Fruit fly (Drosophila melanogaster) whole organism, embryonic: ENCODE measurements around the gene Cyp6d4.

Experiments
- Abd-B ChIP-seq: fragments of 200-800 bp; sonication (Bioruptor generic); optimal IDR thresholded peaks from 2 replicates; lab custom pipeline; 2018; ENCODE audit warnings: missing biosample characterization, mild to moderate bottlenecking, missing genetic modification characterization, moderate library complexity
- Atf-2 ChIP-seq: fragments of 200-800 bp; sonication (Bioruptor generic); optimal IDR thresholded peaks from 2 replicates; lab custom pipeline; 2016; ENCODE audit warnings: missing biosample characterization, missing genetic modification characterization
- C15 ChIP-seq: fragments of 200-800 bp; sonication (Bioruptor generic); IDR thresholded peaks from 3 replicates; pipeline ENCODE4 v1.3.6; 2022; ENCODE audit warnings: missing biosample characterization, missing genetic modification characterization
- CG10654 ChIP-seq: fragments of 200-800 bp; sonication (Bioruptor generic); optimal IDR thresholded peaks from 2 replicates; lab custom pipeline; 2016; ENCODE audit warnings: missing biosample characterization, missing genetic modification characterization
- CG11560 ChIP-seq: fragments of 200-800 bp; sonication (Bioruptor generic); IDR thresholded peaks from 3 replicates; pipeline ENCODE4 v1.3.6; 2022; ENCODE audit warnings: missing biosample characterization, missing genetic modification characterization
- CG12071 ChIP-seq: fragments of 200-800 bp; sonication (Bioruptor generic); optimal IDR thresholded peaks from 3 replicates; lab custom pipeline; 2018; ENCODE audit warnings: missing biosample characterization, mild to moderate bottlenecking, missing genetic modification characterization
- CG13775 ChIP-seq: fragments of 200-800 bp; sonication (Bioruptor generic); optimal IDR thresholded peaks from 3 replicates; lab custom pipeline; 2017; ENCODE audit warnings: missing biosample characterization, mild to moderate bottlenecking, missing genetic modification characterization
- CG15269 ChIP-seq: fragments of 200-800 bp; sonication (Bioruptor generic); optimal IDR thresholded peaks from 2 replicates; lab custom pipeline; 2018; ENCODE audit warnings: missing biosample characterization, mild to moderate bottlenecking, missing genetic modification characterization, moderate library complexity
- CG1603 ChIP-seq: fragments of 200-800 bp; sonication (Bioruptor generic); optimal IDR thresholded peaks from 2 replicates; lab custom pipeline; 2019; ENCODE audit warnings: missing biosample characterization, mild to moderate bottlenecking, missing genetic modification characterization, moderate library complexity
- CG16815 ChIP-seq: fragments of 200-800 bp; sonication (Bioruptor generic); optimal IDR thresholded peaks from 3 replicates; lab custom pipeline; 2017; ENCODE audit warnings: missing biosample characterization, mild to moderate bottlenecking, missing genetic modification characterization
- CG17361 ChIP-seq: fragments of 200-800 bp; sonication (Bioruptor generic); IDR thresholded peaks from 3 replicates; pipeline ENCODE4 v1.3.6; 2022; ENCODE audit warnings: missing biosample characterization, missing genetic modification characterization
- CG1792 ChIP-seq: fragments of 200-800 bp; sonication (Bioruptor generic); optimal IDR thresholded peaks from 2 replicates; lab custom pipeline; 2016; ENCODE audit warnings: missing biosample characterization, missing genetic modification characterization
- CG18599 ChIP-seq: fragments of 200-800 bp; sonication (Bioruptor generic); optimal IDR thresholded peaks from 3 replicates; lab custom pipeline; 2017; ENCODE audit warnings: missing biosample characterization, missing genetic modification characterization, mild to moderate bottlenecking, moderate library complexity, missing genetic modification reagents
- CG30403 ChIP-seq: fragments of 200-800 bp; sonication (Bioruptor generic); optimal IDR thresholded peaks from 3 replicates; lab custom pipeline; 2016; ENCODE audit warnings: missing biosample characterization, missing genetic modification characterization
- CG4404 ChIP-seq: fragments of 200-800 bp; sonication (Bioruptor generic); IDR thresholded peaks from 2 replicates; pipeline ENCODE4 v1.3.6; 2022; ENCODE audit warnings: missing biosample characterization, missing genetic modification characterization
- CG4424 ChIP-seq: fragments of 200-800 bp; sonication (Bioruptor generic); optimal IDR thresholded peaks from 3 replicates; lab custom pipeline; 2016; ENCODE audit warnings: missing biosample characterization, missing genetic modification characterization
- CG4854 ChIP-seq: fragments of 200-800 bp; sonication (Bioruptor generic); optimal IDR thresholded peaks from 2 replicates; lab custom pipeline; 2016; ENCODE audit warnings: missing biosample characterization, missing genetic modification characterization, inconsistent platforms
- CG7839 ChIP-seq: fragments of 200-800 bp; sonication (Bioruptor generic); optimal IDR thresholded peaks from 3 replicates; lab custom pipeline; 2018; ENCODE audit warnings: missing biosample characterization, mild to moderate bottlenecking, missing genetic modification characterization, moderate library complexity
- CG7963 ChIP-seq: fragments of 200-800 bp; sonication (Bioruptor generic); IDR thresholded peaks from 3 replicates; pipeline ENCODE4 v1.3.6; 2022; ENCODE audit warnings: missing biosample characterization, missing genetic modification characterization; ENCODE audit not compliant: partially characterized antibody
- CG8290 ChIP-seq, 3 experiments: fragments of 200-800 bp; sonication (Bioruptor generic); optimal IDR thresholded peaks; 2 replicates each; lab custom pipeline; 2016 to 2019; ENCODE audit warnings: missing biosample characterization in 3 of 3, missing genetic modification characterization in 3 of 3, mild to moderate bottlenecking in 2 of 3, moderate library complexity in 1 of 3
- CG9437 ChIP-seq: fragments of 200-800 bp; sonication (Bioruptor generic); optimal IDR thresholded peaks from 2 replicates; lab custom pipeline; 2018; ENCODE audit warnings: missing biosample characterization, mild to moderate bottlenecking, missing genetic modification characterization
- CoRest ChIP-seq: fragments of 200-800 bp; sonication (Bioruptor generic); optimal IDR thresholded peaks from 3 replicates; lab custom pipeline; 2018; ENCODE audit warnings: missing biosample characterization, mild to moderate bottlenecking, missing genetic modification characterization, moderate library complexity
- Doc2 ChIP-seq: fragments of 200-800 bp; sonication (Bioruptor generic); IDR thresholded peaks from 2 replicates; pipeline ENCODE4 v1.3.6; 2022; ENCODE audit warnings: missing biosample characterization, missing genetic modification characterization
- Dref ChIP-seq: fragments of 200-800 bp; sonication (Bioruptor generic); IDR thresholded peaks from 2 replicates; pipeline ENCODE4 v1.3.6; 2022; ENCODE audit warnings: missing biosample characterization, missing genetic modification characterization
- HHEX ChIP-seq: fragments of 200-800 bp; sonication (Bioruptor generic); optimal IDR thresholded peaks from 3 replicates; lab custom pipeline; 2017; ENCODE audit warnings: missing biosample characterization, mild to moderate bottlenecking, missing genetic modification characterization, missing genetic modification reagents
- Hmx ChIP-seq: fragments of 200-800 bp; sonication (Bioruptor generic); optimal IDR thresholded peaks from 2 replicates; lab custom pipeline; 2016; ENCODE audit warnings: missing biosample characterization, missing genetic modification characterization
- Mad ChIP-seq: fragments of 200-800 bp; sonication (Bioruptor generic); optimal IDR thresholded peaks from 2 replicates; lab custom pipeline; 2016; ENCODE audit warnings: missing biosample characterization, missing genetic modification characterization
- Max ChIP-seq: fragments of 200-800 bp; sonication (Bioruptor generic); optimal IDR thresholded peaks from 2 replicates; lab custom pipeline; 2016; ENCODE audit warnings: missing biosample characterization, mild to moderate bottlenecking, missing genetic modification characterization
- Oaz ChIP-seq: fragments of 200-800 bp; sonication (Bioruptor generic); IDR thresholded peaks from 2 replicates; pipeline ENCODE4 v1.3.6; 2022; ENCODE audit warnings: missing biosample characterization, missing genetic modification characterization
- Sin3A ChIP-seq: fragments of >200 bp; optimal IDR thresholded peaks from 2 replicates; lab custom pipeline; 2018
- Sry-β ChIP-seq: fragments of 200-800 bp; sonication (Bioruptor generic); optimal IDR thresholded peaks from 2 replicates; lab custom pipeline; 2018; ENCODE audit warnings: missing biosample characterization, mild to moderate bottlenecking, missing genetic modification characterization, moderate library complexity
- ash1 ChIP-seq: fragments of 200-800 bp; sonication (Bioruptor generic); optimal IDR thresholded peaks from 2 replicates; lab custom pipeline; 2018; ENCODE audit warnings: missing biosample characterization, mild to moderate bottlenecking, missing genetic modification characterization
- chinmo ChIP-seq: fragments of 200-800 bp; sonication (Bioruptor generic); IDR thresholded peaks from 4 replicates; pipeline ENCODE4 v1.3.6; 2022; ENCODE audit warnings: missing biosample characterization, missing genetic modification characterization; ENCODE audit not compliant: partially characterized antibody
- chm ChIP-seq: fragments of 200-800 bp; sonication (Bioruptor generic); IDR thresholded peaks from 2 replicates; pipeline ENCODE4 v1.3.6; 2022; ENCODE audit warnings: missing biosample characterization, missing genetic modification characterization
- dm ChIP-seq: fragments of 200-800 bp; sonication (Bioruptor generic); optimal IDR thresholded peaks from 3 replicates; lab custom pipeline; 2016; ENCODE audit warnings: missing biosample characterization, missing genetic modification characterization
- fd102C ChIP-seq: fragments of 200-800 bp; sonication (Bioruptor generic); optimal IDR thresholded peaks from 2 replicates; lab custom pipeline; 2018; ENCODE audit warnings: missing biosample characterization, mild to moderate bottlenecking, missing genetic modification characterization, moderate library complexity
- ham ChIP-seq: fragments of 200-800 bp; sonication (Bioruptor generic); IDR thresholded peaks from 2 replicates; pipeline ENCODE4 v1.3.6; 2022; ENCODE audit warnings: missing biosample characterization, missing genetic modification characterization
- hbn ChIP-seq: fragments of 200-800 bp; sonication (Bioruptor generic); IDR thresholded peaks from 2 replicates; pipeline ENCODE4 v1.3.6; 2022; ENCODE audit warnings: missing biosample characterization, missing genetic modification characterization; ENCODE audit not compliant: partially characterized antibody
- lilli ChIP-seq: fragments of 200-800 bp; sonication (Bioruptor generic); optimal IDR thresholded peaks from 3 replicates; lab custom pipeline; 2016; ENCODE audit warnings: missing biosample characterization, missing genetic modification characterization
- nau ChIP-seq: fragments of 200-800 bp; sonication (Bioruptor generic); optimal IDR thresholded peaks from 3 replicates; lab custom pipeline; 2017; ENCODE audit warnings: missing biosample characterization, mild to moderate bottlenecking, missing genetic modification characterization, missing genetic modification reagents
- nerfin-1 ChIP-seq: fragments of 200-800 bp; sonication (Bioruptor generic); optimal IDR thresholded peaks from 3 replicates; lab custom pipeline; 2019; ENCODE audit warnings: missing biosample characterization, mild to moderate bottlenecking, missing genetic modification characterization, moderate library complexity
- nmo ChIP-seq: fragments of 200-800 bp; sonication (Bioruptor generic); optimal IDR thresholded peaks from 2 replicates; lab custom pipeline; 2018; ENCODE audit warnings: missing biosample characterization, mild to moderate bottlenecking, missing genetic modification characterization, moderate library complexity
- pum ChIP-seq: fragments of 200-800 bp; sonication (Bioruptor generic); optimal IDR thresholded peaks from 2 replicates; lab custom pipeline; 2016; ENCODE audit warnings: missing biosample characterization, missing genetic modification characterization
- sens-2 ChIP-seq: fragments of 200-800 bp; sonication (Bioruptor generic); IDR thresholded peaks from 2 replicates; pipeline ENCODE4 v1.3.6; 2022; ENCODE audit warnings: missing biosample characterization, missing genetic modification characterization
- slp2 ChIP-seq: fragments of 200-800 bp; sonication (Bioruptor generic); optimal IDR thresholded peaks from 2 replicates; lab custom pipeline; 2016; ENCODE audit warnings: missing biosample characterization, missing genetic modification characterization
- trem ChIP-seq: fragments of 200-800 bp; optimal IDR thresholded peaks from 3 replicates; lab custom pipeline; 2019; ENCODE audit warnings: missing biosample characterization, mild to moderate bottlenecking, missing genetic modification characterization, moderate library complexity
- ttk ChIP-seq: fragments of 200-800 bp; sonication (Bioruptor generic); IDR thresholded peaks from 2 replicates; pipeline ENCODE4 v2.1.2; 2022; ENCODE audit warnings: missing biosample characterization, missing genetic modification characterization
- wek ChIP-seq: fragments of 200-800 bp; sonication (Bioruptor generic); optimal IDR thresholded peaks from 3 replicates; lab custom pipeline; 2018; ENCODE audit warnings: missing biosample characterization, mild to moderate bottlenecking, missing genetic modification characterization, moderate library complexity
- z ChIP-seq: fragments of 200-800 bp; sonication (Bioruptor generic); IDR thresholded peaks from 3 replicates; pipeline ENCODE4 v1.3.6; 2022; ENCODE audit warnings: missing biosample characterization, missing genetic modification characterization

Gene Cyp6d4

dm6 chr3R:22726031-22726770 lies 28.1 kb downstream of the Cyp6d4 start, which contains the start of gene RNF220:
RNF220 (minus strand) TSS chr3R:22726414.
- TF ChIP-seq Oaz = no peak
- no peak for TF ChIP-seq Sry-β (GFP tag; lab: Kevin White, UChicago)
- TF ChIP-seq wek (GFP tag; lab: Kevin White, UChicago) = no peak
- peak; percentile 31 for TF ChIP-seq CG4424 (GFP tag; lab: Kevin White, UChicago)
- peak; percentile 61; the same call in 2 of the 3 replicates for TF ChIP-seq CG7963 (GFP tag; lab: Robert Waterston, UW)
- TF ChIP-seq CoRest (tag; lab: Kevin White, UChicago) = peak; percentile 55
- TF ChIP-seq Abd-B (GFP tag; lab: Kevin White, UChicago) = no peak
- TF ChIP-seq ash1 (GFP tag; lab: Kevin White, UChicago) = no peak
- peak; percentile 45 for TF ChIP-seq nmo (GFP tag; lab: Kevin White, UChicago)
- TF ChIP-seq Atf-2 (GFP tag; lab: Kevin White, UChicago) = no peak
- TF ChIP-seq chinmo (GFP tag; lab: Robert Waterston, UW) = peak; percentile 16; the same call in 1 of the 4 replicates
- no peak for TF ChIP-seq CG4404 (GFP tag; lab: Robert Waterston, UW)
- no peak for TF ChIP-seq pum (GFP tag; lab: Kevin White, UChicago)
- TF ChIP-seq dm (GFP tag; lab: Kevin White, UChicago) = peak; percentile 30
- TF ChIP-seq CG8290 (GFP tag; optimal IDR thresholded peaks at IDR 0.05; lab: Kevin White, UChicago) = no peak
- peak in 1 of 2 experiments; percentile 1 for TF ChIP-seq CG8290 (tag; optimal IDR thresholded peaks at IDR 0.05; lab: Kevin White, UChicago)
- TF ChIP-seq CG1603 (tag; lab: Kevin White, UChicago) = peak; percentile 41
- peak; percentile 4 for TF ChIP-seq CG15269
- TF ChIP-seq slp2 (GFP tag; lab: Kevin White, UChicago) = no peak
- TF ChIP-seq nau = no peak
- TF ChIP-seq CG1792 (GFP tag; lab: Kevin White, UChicago) = no peak
- TF ChIP-seq CG30403 (GFP tag; lab: Kevin White, UChicago) = peak; percentile 54
- TF ChIP-seq CG17361 (GFP tag; lab: Robert Waterston, UW) = peak; percentile 60
- no peak for TF ChIP-seq C15 (GFP tag; lab: Robert Waterston, UW)
- TF ChIP-seq Hmx = no peak
- no peak for TF ChIP-seq lilli
- TF ChIP-seq Dref (GFP tag; lab: Robert Waterston, UW) = peak; percentile 59
- peak; percentile 7 for TF ChIP-seq CG18599 (GFP tag; lab: Kevin White, UChicago)
- TF ChIP-seq Max (GFP tag; lab: Kevin White, UChicago) = no peak
- no peak for TF ChIP-seq Mad (GFP tag; lab: Kevin White, UChicago)
- no peak for TF ChIP-seq Doc2 (GFP tag; lab: Robert Waterston, UW)
- peak; percentile 32 for TF ChIP-seq CG13775 (GFP tag; lab: Kevin White, UChicago)
- TF ChIP-seq CG9437 (GFP tag; lab: Kevin White, UChicago) = peak; percentile 97
- peak; percentile 31 for TF ChIP-seq Sin3A (lab: Kevin White, UChicago)
- TF ChIP-seq ham (GFP tag; lab: Robert Waterston, UW) = no peak
- TF ChIP-seq trem (tag; lab: Kevin White, UChicago) = peak; percentile 8
- no peak for TF ChIP-seq CG10654
- TF ChIP-seq CG11560 = no peak
- TF ChIP-seq chm (GFP tag; lab: Robert Waterston, UW) = 0 out of 2 replicates have a peak, but pooled peaks have one; percentile 34
- no peak for TF ChIP-seq HHEX (GFP tag; lab: Kevin White, UChicago)
- no peak for TF ChIP-seq CG4854 (GFP tag; lab: Kevin White, UChicago)
- TF ChIP-seq CG16815 (GFP tag; lab: Kevin White, UChicago) = no peak
- TF ChIP-seq ttk = no peak
- TF ChIP-seq CG12071 (GFP tag; lab: Kevin White, UChicago) = no peak
- no peak for TF ChIP-seq z
- TF ChIP-seq CG7839 = peak; percentile 39
- TF ChIP-seq fd102C (GFP tag; lab: Kevin White, UChicago) = no peak
- peak; percentile 60 for TF ChIP-seq hbn (GFP tag; lab: Robert Waterston, UW)
- TF ChIP-seq nerfin-1 = no peak
- TF ChIP-seq sens-2 = no peak
